Worm (Caenorhabditis elegans) whole organism, midembryonic: Measurements from ENCODE around the gene citk-2.
A peak's percentile ranks its signal among the peaks of the same experiment; 100 is the strongest.

Source experiments
- T22C8.4 ChIP-seq: fragments of 200-800 bp; sonication (Bioruptor generic); IDR thresholded peaks from 2 replicates; pipeline ENCODE4 v1.3.6; 2022; ENCODE audit warnings: missing genetic modification characterization, missing compliant biosample characterization
- cog-1 ChIP-seq: sonication (generic microtip); optimal IDR thresholded peaks from 2 replicates; lab custom pipeline; 2016; ENCODE audit warnings: missing genetic modification characterization, missing compliant biosample characterization
- flt-1 ChIP-seq: fragments of 200-800 bp; sonication (Bioruptor generic); IDR thresholded peaks from 2 replicates; pipeline ENCODE4 v1.3.6; 2022; ENCODE audit warnings: missing genetic modification characterization, missing compliant biosample characterization
- klf-2 ChIP-seq: fragments of 200-800 bp; sonication (Bioruptor generic); conservative IDR thresholded peaks from 2 replicates; pipeline ENCODE4 v1.3.6; 2022; ENCODE audit warnings: missing genetic modification reagents, missing genetic modification characterization, missing compliant biosample characterization
- med-1 ChIP-seq: sonication (generic microtip); optimal IDR thresholded peaks from 2 replicates; lab custom pipeline; 2017; ENCODE audit warnings: missing genetic modification characterization, mild to moderate bottlenecking, missing compliant biosample characterization, antibody characterized with exemption, missing genetic modification reagents; ENCODE audit not compliant: insufficient read depth
- ref-1 ChIP-seq: fragments of 200-800 bp; sonication (Bioruptor generic); conservative IDR thresholded peaks from 2 replicates; pipeline ENCODE4 v1.3.6; 2022; ENCODE audit warnings: missing genetic modification reagents, missing genetic modification characterization, missing compliant biosample characterization
- tab-1 ChIP-seq: fragments of 200-800 bp; sonication (Bioruptor generic); IDR thresholded peaks from 2 replicates; pipeline ENCODE4 v1.3.6; 2022; ENCODE audit warnings: missing genetic modification characterization, missing compliant biosample characterization
- ztf-23 ChIP-seq: fragments of 200-800 bp; sonication (Bioruptor generic); IDR thresholded peaks from 2 replicates; pipeline ENCODE4 v1.3.6; 2022; ENCODE audit warnings: missing genetic modification reagents, missing genetic modification characterization, missing compliant biosample characterization
- ztf-29 ChIP-seq: fragments of 200-800 bp; sonication (Bioruptor generic); IDR thresholded peaks from 2 replicates; pipeline ENCODE4 v1.3.6; 2022; ENCODE audit warnings: missing genetic modification reagents, missing genetic modification characterization, missing compliant biosample characterization

The citk-2 gene

DNA sequence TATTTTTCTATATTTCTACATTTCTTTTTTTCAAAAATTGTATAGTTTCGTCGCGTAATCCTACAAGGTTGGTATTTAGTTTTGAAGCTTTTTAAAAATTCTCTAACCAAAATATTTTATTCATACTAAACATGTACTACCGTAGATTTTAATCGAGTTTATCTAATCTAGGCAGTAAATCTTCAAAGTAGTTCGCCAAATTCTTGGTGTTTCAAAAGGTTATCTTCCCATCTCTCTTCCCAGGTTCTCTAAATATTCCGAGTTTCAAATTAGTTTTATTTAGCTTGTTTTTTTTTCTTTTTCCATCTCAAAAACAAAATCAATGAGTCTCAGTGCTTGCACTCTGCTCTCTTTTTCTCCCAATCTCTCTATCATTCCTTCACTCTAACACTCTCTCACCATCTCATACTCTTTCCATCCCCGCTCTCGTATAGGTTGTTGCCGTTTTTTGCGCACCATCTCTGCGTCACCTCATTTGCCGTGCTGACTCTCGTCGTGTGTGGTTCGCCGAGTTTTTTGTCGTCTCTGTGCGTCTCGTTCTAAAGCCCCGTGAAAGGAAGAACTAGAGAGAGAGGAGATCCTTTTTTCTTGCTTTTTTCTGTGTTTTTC, 17.8 kb downstream of the citk-2 start:
- no peak for TF ChIP-seq T22C8.4 (GFP tag; lab: Robert Waterston, UW)
- TF ChIP-seq ztf-29 (GFP tag; lab: Robert Waterston, UW), result 0 out of 2 replicates have a peak, but pooled peaks have one; percentile 19

DNA sequence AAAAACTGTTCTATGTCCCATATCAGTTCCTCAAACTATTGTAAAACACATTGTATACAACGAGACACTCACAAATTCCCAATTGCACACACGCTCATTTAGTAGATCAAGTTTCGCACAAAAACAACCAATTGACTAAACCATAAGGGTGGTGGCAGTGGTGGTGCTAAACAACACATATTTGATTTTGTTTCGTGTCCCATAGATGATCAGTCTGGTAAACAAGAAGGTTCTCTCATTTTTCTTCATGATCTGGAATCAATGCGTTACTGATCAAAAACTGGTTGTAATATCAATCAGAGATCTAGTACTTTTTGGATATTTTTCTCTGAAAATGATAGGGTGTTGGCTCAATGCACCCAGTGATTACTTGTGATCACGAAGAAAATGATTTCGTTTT, 19.3 kb downstream of the citk-2 start:
- TF ChIP-seq cog-1 (tag; lab: Kevin White, UChicago) (no peak), T22C8.4 (GFP tag; lab: Robert Waterston, UW) (no peak), ztf-29 (GFP tag; lab: Robert Waterston, UW) (no peak), ref-1 (no peak), tab-1 (GFP tag; lab: Robert Waterston, UW) (no peak), flt-1 (no peak), med-1 (no peak), ztf-23 (GFP tag; lab: Robert Waterston, UW) (no peak), klf-2 (no peak)

DNA sequence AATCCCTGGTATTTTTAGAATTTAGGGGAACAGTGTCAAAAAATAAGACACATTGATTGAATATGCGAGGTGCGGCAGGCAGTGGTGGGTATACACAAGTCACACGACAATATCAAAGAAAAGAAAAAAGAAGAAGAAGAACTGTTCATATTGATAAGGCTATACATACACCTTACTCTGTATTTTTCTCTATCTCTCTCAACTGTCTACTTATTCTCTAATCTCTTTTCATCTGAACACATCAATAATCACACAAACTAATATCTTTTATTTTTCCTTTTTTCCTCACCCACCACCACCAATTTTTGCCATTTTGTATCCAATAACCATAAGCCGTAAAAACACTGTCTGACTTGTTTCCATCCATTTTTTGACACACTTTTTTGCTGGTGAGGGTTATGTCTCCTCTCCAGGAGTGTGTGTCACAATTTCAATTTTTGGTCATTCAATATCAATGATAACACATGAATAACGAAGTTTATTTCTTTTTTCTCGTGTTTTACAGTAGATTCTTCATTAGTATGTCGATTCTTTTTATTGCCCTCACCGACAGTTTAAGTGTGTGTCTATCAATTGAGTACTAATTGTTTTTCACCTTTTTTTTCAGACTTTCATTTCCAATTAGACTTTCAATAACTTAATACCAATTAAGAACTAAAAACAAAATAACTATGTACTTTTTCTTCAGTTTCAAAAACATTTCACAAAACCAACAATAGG, 20.2 kb downstream of the citk-2 start:
- no peak for TF ChIP-seq cog-1 (tag; lab: Kevin White, UChicago)
- TF ChIP-seq ztf-23 (GFP tag; lab: Robert Waterston, UW), result no peak
- no peak for TF ChIP-seq T22C8.4 (GFP tag; lab: Robert Waterston, UW)
- TF ChIP-seq ztf-29 (GFP tag; lab: Robert Waterston, UW), result no peak
- no peak for TF ChIP-seq med-1
- TF ChIP-seq flt-1, result no peak
- TF ChIP-seq ref-1, result no peak

DNA sequence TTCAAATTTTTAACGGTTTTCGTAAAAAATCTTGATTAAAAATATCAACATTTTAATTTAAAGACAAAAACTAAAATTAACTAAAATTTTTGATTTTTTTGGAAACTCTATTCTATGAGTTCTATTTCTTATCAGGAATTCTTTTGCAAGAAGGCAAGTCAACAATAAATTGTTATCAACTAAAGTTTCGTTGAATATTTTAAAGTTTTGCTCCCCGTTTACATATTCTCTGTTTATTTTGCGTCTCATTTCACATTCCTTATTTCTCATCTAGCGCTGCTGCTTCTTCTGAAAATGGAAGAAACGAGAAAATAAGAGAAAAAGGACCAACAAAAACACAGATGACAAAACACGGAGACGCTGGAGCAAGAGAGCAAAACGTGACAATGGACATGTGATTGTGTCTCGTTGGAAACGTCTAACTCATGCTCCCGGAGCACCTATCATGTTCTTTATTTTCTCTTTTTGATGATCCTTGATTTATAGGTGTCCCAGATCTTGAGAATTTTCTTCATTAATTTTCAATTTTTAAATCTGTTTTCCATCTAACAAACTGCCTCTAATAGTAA, 21.3 kb downstream of the citk-2 start:
- TF ChIP-seq med-1 (no peak), cog-1 (tag; lab: Kevin White, UChicago) (no peak), ztf-29 (GFP tag; lab: Robert Waterston, UW) (no peak), flt-1 (no peak)

DNA sequence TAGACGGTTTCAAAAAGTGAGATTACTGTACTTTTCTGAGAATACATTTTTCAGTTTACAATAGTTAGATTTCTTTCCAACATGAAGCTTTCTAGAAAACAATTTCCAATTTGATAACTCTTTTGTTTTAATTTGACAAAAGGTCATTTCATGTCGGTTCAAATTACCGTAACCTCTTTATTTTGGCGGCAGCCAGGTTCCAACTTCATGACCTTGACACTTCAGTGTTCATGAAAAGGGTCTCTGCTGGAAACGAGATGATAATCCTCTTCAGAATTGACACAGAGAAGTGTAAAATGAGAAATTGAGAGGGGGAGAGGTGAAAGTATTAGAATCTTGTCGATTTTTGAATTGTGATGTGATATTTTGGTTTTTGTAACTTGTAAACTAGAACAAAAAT, 22.2 kb downstream of the citk-2 start:
- TF ChIP-seq cog-1 (tag; lab: Kevin White, UChicago) (no peak), flt-1 (no peak), ztf-29 (GFP tag; lab: Robert Waterston, UW) (no peak), klf-2 (no peak), med-1 (no peak), ztf-23 (GFP tag; lab: Robert Waterston, UW) (no peak), ref-1 (no peak), T22C8.4 (GFP tag; lab: Robert Waterston, UW) (no peak), tab-1 (GFP tag; lab: Robert Waterston, UW) (no peak)

DNA sequence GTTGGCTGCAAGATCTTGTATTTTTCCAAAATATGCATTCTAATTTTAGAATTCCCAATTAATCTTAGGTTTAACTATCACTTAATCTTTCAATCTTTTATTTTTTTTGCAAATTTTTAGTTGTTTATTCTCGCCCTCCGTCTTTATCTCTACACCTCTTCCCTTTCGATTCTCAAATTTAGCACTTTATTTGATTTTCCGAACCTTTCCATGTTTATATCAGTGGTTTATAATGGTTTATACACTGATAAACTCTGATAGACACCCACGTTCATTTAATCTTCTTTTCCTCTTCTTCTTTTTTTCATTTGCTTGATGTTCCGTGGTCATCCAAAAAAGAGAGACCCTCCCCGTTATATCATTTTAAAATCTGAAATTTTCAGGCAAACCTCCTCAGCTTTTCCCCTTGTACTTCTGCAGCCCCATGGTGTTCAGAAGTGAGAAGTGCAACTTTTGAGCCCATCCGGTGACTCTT, 23.1 kb downstream of the citk-2 start, which contains the start of the genes nsy-1 and F59A6.13:
Gene nsy-1, plus strand, starts transcription at position 377 of the 475 bp plus-strand sequence.
Gene F59A6.13, plus strand, starts transcription at position 425 of the 475 bp plus-strand sequence.
- TF ChIP-seq med-1 (no peak), flt-1 (no peak), tab-1 (GFP tag; lab: Robert Waterston, UW) (no peak), ztf-29 (GFP tag; lab: Robert Waterston, UW) (no peak), T22C8.4 (GFP tag; lab: Robert Waterston, UW) (no peak), klf-2 (no peak), ref-1 (no peak), ztf-23 (GFP tag; lab: Robert Waterston, UW) (no peak), cog-1 (tag; lab: Kevin White, UChicago) (no peak)

DNA sequence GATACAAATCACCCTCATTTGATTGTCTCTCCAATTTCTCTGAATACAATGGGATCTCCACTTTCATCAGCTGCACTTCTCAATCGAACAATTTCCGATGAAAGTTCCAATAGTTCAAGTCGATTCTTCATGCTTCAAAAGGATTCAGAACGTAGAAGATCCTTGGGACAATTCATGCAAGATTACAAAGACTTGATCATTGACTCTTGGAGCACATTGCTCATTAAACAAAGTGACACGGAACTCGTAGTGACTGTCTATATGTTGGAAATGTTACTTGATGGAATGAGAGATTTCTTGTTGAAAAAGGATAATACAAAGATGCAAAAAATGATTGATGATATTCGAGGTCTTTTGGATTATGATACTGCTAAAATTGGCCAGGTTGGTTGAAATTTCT, 28.6 kb downstream of the citk-2 start:
- TF ChIP-seq ztf-29 (GFP tag; lab: Robert Waterston, UW) (no peak), klf-2 (no peak), ztf-23 (GFP tag; lab: Robert Waterston, UW) (no peak), tab-1 (GFP tag; lab: Robert Waterston, UW) (no peak), cog-1 (tag; lab: Kevin White, UChicago) (no peak), ref-1 (no peak), flt-1 (no peak), T22C8.4 (GFP tag; lab: Robert Waterston, UW) (no peak), med-1 (no peak)

DNA sequence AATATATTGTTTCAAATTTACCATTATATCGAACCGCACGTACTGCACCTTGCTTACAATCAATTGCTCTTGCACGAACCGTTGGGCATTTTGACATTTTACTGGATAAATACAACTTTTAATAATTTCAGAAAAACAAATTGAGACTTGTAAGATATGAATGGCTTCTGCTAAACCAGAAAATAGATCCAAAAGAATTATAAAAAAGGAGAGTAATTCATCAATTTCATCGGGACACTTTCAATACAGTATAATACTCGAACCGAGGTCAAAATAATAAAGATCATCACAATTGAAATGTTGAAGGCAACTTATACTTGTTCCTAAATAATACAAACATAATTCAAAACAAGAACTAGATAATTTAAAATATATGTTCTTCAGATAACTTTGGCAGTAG, 32.3 kb downstream of the citk-2 start, which contains the start of gene wdr-83:
Gene wdr-83, minus strand, starts transcription at position 101 of the 400 bp plus-strand sequence.
- TF ChIP-seq T22C8.4 (GFP tag; lab: Robert Waterston, UW) (no peak), med-1 (no peak), ref-1 (no peak), tab-1 (GFP tag; lab: Robert Waterston, UW) (no peak), ztf-29 (GFP tag; lab: Robert Waterston, UW) (no peak), flt-1 (no peak), ztf-23 (GFP tag; lab: Robert Waterston, UW) (no peak), cog-1 (tag; lab: Kevin White, UChicago) (no peak), klf-2 (no peak)

DNA sequence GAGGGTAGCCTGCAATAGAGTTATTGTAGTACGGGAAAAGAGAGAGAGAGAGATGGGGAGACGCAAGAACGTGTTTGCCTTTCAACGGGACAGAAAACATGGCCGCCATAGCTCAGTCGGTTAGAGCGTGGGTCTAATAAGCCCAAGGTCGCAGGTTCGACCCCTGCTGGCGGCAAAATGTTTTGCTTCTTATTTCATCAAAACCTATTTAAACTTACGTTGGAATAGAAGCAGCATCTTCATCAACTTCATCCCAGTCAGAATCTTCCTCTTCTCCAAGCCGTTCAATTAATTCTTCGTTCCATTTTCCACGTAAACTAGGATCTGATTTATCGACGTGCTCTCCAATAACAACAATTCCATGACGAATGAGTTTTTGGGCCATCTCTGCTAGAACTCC, 33.3 kb downstream of the citk-2 start:
- TF ChIP-seq klf-2, result peak; percentile 89
- peak; percentile 97 for TF ChIP-seq flt-1
- TF ChIP-seq ref-1, result peak; percentile 93
- TF ChIP-seq cog-1 (tag; lab: Kevin White, UChicago), result peak; percentile 95
- TF ChIP-seq T22C8.4 (GFP tag; lab: Robert Waterston, UW), result peak; percentile 95
- peak; percentile 74 for TF ChIP-seq med-1
- TF ChIP-seq ztf-29 (GFP tag; lab: Robert Waterston, UW), result peak; percentile 99
- peak; percentile 93 for TF ChIP-seq ztf-23 (GFP tag; lab: Robert Waterston, UW)
- peak; percentile 97 for TF ChIP-seq tab-1 (GFP tag; lab: Robert Waterston, UW)

DNA sequence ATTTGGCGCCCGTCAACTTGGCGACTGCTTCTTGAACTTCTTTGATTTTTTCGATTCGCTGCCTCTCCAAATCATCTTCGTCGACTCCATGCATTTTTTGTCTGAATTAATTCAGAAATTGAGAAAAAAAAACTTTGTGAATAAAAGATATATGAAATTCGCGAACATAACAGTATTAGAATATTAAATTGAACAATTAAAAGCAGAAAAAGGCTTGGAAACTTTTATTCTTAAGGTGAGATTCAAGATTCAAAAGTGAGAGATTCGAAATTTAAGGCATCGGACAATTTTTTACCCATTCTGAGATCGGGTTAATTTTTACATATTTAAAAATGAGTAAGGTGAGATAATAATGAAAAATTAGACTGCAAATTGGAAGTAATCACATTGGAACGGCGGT, 34.6 kb downstream of the citk-2 start, which contains the start of gene F33G12.3:
Gene F33G12.3, minus strand, starts transcription at position 101 of the 400 bp plus-strand sequence.
- TF ChIP-seq klf-2, result no peak
- no peak for TF ChIP-seq ref-1
- TF ChIP-seq ztf-23 (GFP tag; lab: Robert Waterston, UW), result no peak
- no peak for TF ChIP-seq med-1
- TF ChIP-seq flt-1, result no peak
